Fruit fly (Drosophila melanogaster) Kc167 (cell line): ENCODE data around the gene PrBP.

Source experiments
- Myc ChIP-seq: fragments of >200 bp; optimal IDR thresholded peaks from 2 replicates; lab custom pipeline; 2017; ENCODE audit warnings: missing external identifiers
- Sin3A ChIP-seq: fragments of >200 bp; optimal IDR thresholded peaks from 2 replicates; lab custom pipeline; 2018; ENCODE audit warnings: missing external identifiers
- insv ChIP-seq: fragments of >200 bp; optimal IDR thresholded peaks from 3 replicates; lab custom pipeline; 2018; ENCODE audit warnings: missing external identifiers
- psq ChIP-seq: fragments of >200 bp; optimal IDR thresholded peaks from 2 replicates; lab custom pipeline; 2017; ENCODE audit warnings: missing external identifiers
- ttk ChIP-seq: sonication (Bioruptor generic); optimal IDR thresholded peaks from 2 replicates; lab custom pipeline; 2017; ENCODE audit warnings: missing external identifiers

DNA sequence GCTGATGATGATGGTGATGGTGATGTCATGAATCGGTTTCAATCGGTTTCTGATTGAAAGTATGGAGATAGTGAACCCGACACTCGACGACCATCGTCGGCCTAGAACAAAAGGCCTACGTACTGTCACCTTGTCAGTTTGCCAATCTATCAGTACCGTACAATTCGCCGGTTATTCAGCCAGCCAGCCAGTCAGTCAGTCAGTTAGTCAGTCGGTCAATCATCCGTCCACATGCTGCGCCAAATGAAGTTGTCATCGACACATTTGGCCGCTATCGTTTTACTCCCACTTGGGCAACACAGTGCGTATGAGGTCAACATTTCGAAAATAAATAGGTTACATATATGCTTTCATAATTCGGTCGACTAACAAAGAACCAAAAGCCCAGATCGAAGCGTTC lies 35.3 kb upstream of the PrBP start:
- TF ChIP-seq ttk (lab: Kevin White, UChicago) (no peak), psq (lab: Kevin White, UChicago) (no peak), insv (lab: Kevin White, UChicago) (no peak), Myc (lab: Kevin White, UChicago) (no peak), Sin3A (lab: Kevin White, UChicago) (no peak)
